Worm (Caenorhabditis elegans): Measurements from ENCODE around the gene C07H6.9.

DNA sequence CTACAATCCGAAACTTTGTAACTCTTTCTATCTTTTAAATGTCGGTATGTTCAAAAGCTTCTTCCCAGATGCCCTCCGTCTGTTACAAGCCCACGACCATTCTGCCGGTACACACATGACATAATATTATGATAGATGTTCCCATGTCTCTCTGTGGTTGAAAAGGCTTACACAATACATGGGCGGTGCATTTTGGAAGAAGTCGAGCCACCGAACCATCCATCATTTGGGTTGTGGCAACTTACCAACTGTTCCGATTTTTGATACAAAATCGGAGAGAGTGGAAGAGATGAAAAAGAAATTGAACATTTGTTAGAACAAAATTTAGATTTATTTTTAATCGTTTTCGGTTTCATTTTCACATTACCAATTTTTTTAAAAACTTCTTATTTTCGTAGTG is 49.7 kb upstream of the C07H6.9 start:
- TF ChIP-seq zag-1 (tag; optimal IDR thresholded peaks at IDR 0.05) (no peak), nhr-11 (tag; optimal IDR thresholded peaks at IDR 0.05) (peak; percentile 44), hlh-11 (tag; optimal IDR thresholded peaks at IDR 0.05) (no peak), snpc-4 (tag; optimal IDR thresholded peaks at IDR 0.05) (no peak), unc-62 (GFP tag; optimal IDR thresholded peaks at IDR 0.05 in 1 of 2) (peak in 1 of 2 experiments; percentile 81), unc-62 (tag; optimal IDR thresholded peaks at IDR 0.05) (no peak)

All from whole organism, L4 larva.